Fruit fly (Drosophila melanogaster) S2 (cell line): ENCODE results near the gene Ctr1A.

Experiments
- CG8478 ChIP-seq: fragments of >200 bp; optimal IDR thresholded peaks from 2 replicates; lab custom pipeline; 2018
- CTCF ChIP-seq, 2 experiments: fragments of >200 bp; optimal IDR thresholded peaks; 2 replicates each; lab custom pipeline; 2018

dm6 chrX:6703957-6704356 is 42.5 kb downstream of the Ctr1A start:
- TF ChIP-seq CG8478 (lab: Kevin White, UChicago) (no peak), CTCF (optimal IDR thresholded peaks at IDR 0.05; lab: Kevin White, UChicago) (no peak)
